Worm (Caenorhabditis elegans) whole organism, mixed stage, embryonic: ENCODE results near the gene Y57G11A.4.

Source experiments
- ceh-39 ChIP-seq: fragments of 150-350 bp; optimal IDR thresholded peaks from 2 replicates; lab custom pipeline; 2014; ENCODE audit warnings: missing biosample characterization, missing genetic modification characterization
- ces-1 ChIP-seq: fragments of 150-350 bp; optimal IDR thresholded peaks from 2 replicates; lab custom pipeline; 2014; ENCODE audit warnings: missing biosample characterization, missing genetic modification reagents, missing genetic modification characterization
- elt-1 ChIP-seq: sonication (generic microtip); optimal IDR thresholded peaks from 2 replicates; lab custom pipeline; 2017; ENCODE audit warnings: missing genetic modification characterization, mild to moderate bottlenecking, missing compliant biosample characterization, antibody characterized with exemption, moderate library complexity, borderline replicate concordance; ENCODE audit not compliant: insufficient read depth
- lin-13 ChIP-seq: fragments of 150-350 bp; optimal IDR thresholded peaks from 2 replicates; lab custom pipeline; 2014; ENCODE audit warnings: missing biosample characterization, missing genetic modification characterization
- lsy-2 ChIP-seq: fragments of 150-350 bp; optimal IDR thresholded peaks from 2 replicates; lab custom pipeline; 2014; ENCODE audit warnings: missing biosample characterization, missing genetic modification characterization
- mep-1 ChIP-seq: fragments of 150-350 bp; optimal IDR thresholded peaks from 2 replicates; lab custom pipeline; 2017; ENCODE audit warnings: missing biosample characterization, missing genetic modification reagents, missing genetic modification characterization, inconsistent platforms
- nhr-12 ChIP-seq: fragments of 150-350 bp; optimal IDR thresholded peaks from 2 replicates; lab custom pipeline; 2014; ENCODE audit warnings: missing biosample characterization, missing genetic modification characterization
- nhr-237 ChIP-seq: fragments of 150-350 bp; optimal IDR thresholded peaks from 2 replicates; lab custom pipeline; 2014; ENCODE audit warnings: missing biosample characterization, missing genetic modification characterization
- nhr-28 ChIP-seq: fragments of 150-350 bp; optimal IDR thresholded peaks from 2 replicates; lab custom pipeline; 2014; ENCODE audit warnings: missing biosample characterization, missing genetic modification characterization
- nhr-76 ChIP-seq: sonication (generic microtip); optimal IDR thresholded peaks from 2 replicates; lab custom pipeline; 2017; ENCODE audit warnings: missing biosample characterization, missing genetic modification characterization
- pha-4 ChIP-seq: fragments of 150-350 bp; optimal IDR thresholded peaks from 2 replicates; lab custom pipeline; 2018; ENCODE audit warnings: missing biosample characterization, missing genetic modification reagents, missing genetic modification characterization
- snpc-4 ChIP-seq: fragments of 150-350 bp; optimal IDR thresholded peaks from 2 replicates; lab custom pipeline; 2014; ENCODE audit warnings: missing biosample characterization, missing genetic modification characterization
- unc-62 ChIP-seq: fragments of 150-350 bp; optimal IDR thresholded peaks from 2 replicates; lab custom pipeline; 2014; ENCODE audit warnings: missing biosample characterization, missing genetic modification reagents, missing genetic modification characterization

ce11 chrIV:14519423-14519822, 37.3 kb downstream of the Y57G11A.4 start, which contains the start of the genes Y57G11A.2 and T27E7.1:
- TF ChIP-seq nhr-237 (tag; lab: Kevin White, UChicago) (no peak), mep-1 (tag; lab: Kevin White, UChicago) (no peak), pha-4 (tag; lab: Kevin White, UChicago) (no peak), nhr-76 (tag; lab: Kevin White, UChicago) (no peak), elt-1 (tag; lab: Kevin White, UChicago) (no peak), nhr-12 (tag; lab: Kevin White, UChicago) (no peak), ceh-39 (tag; lab: Kevin White, UChicago) (no peak), nhr-28 (no peak), snpc-4 (tag; lab: Kevin White, UChicago) (no peak), lin-13 (no peak), lsy-2 (no peak), unc-62 (GFP tag; lab: Kevin White, UChicago) (no peak), ces-1 (no peak)
